Worm (Caenorhabditis elegans): ENCODE measurements around the gene acc-4.
A peak's percentile ranks its signal among the peaks of the same experiment; 100 is the strongest.

Gene acc-4

ce11 chrIII:13518437-13518836 lies 34.5 kb upstream of the acc-4 start:
- TF ChIP-seq F49E8.2 (tag; optimal IDR thresholded peaks at IDR 0.05; ENCODE audit: borderline replicate concordance) (no peak), egl-27 (tag; optimal IDR thresholded peaks at IDR 0.05) (no peak), hmg-1.1 (GFP tag; IDR thresholded peaks at IDR 0.05) (no peak), rbr-2 (tag; optimal IDR thresholded peaks at IDR 0.05) (no peak), D1046.2 (GFP tag; IDR thresholded peaks at IDR 0.05) (no peak), set-16 (GFP tag; IDR thresholded peaks at IDR 0.05) (peak; percentile 80), nhr-77 (tag; optimal IDR thresholded peaks at IDR 0.05) (no peak)

- no peak for TF ChIP-seq ceh-32 (tag; optimal IDR thresholded peaks at IDR 0.05; ENCODE audit: poor library complexity)
- TF ChIP-seq Y5F2A.4 (GFP tag; optimal IDR thresholded peaks at IDR 0.05): no peak
- no peak for TF ChIP-seq attf-4 (tag; optimal IDR thresholded peaks at IDR 0.05)
- TF ChIP-seq Y48G9A.11 (GFP tag; IDR thresholded peaks at IDR 0.05): 0 out of 2 replicates have a peak, but pooled peaks have one; percentile 45
- no peak for TF ChIP-seq unc-130 (GFP tag; optimal IDR thresholded peaks at IDR 0.05)
- TF ChIP-seq ceh-20 (GFP tag; IDR thresholded peaks at IDR 0.05): no peak
- no peak for TF ChIP-seq lin-15B (tag; optimal IDR thresholded peaks at IDR 0.05)
- no peak for TF ChIP-seq nhr-25 (tag; optimal IDR thresholded peaks at IDR 0.05; ENCODE audit: borderline replicate concordance, insufficient read depth)
- TF ChIP-seq dve-1 (tag; optimal IDR thresholded peaks at IDR 0.05; ENCODE audit: insufficient read depth): no peak
- TF ChIP-seq zfp-3 (GFP tag; conservative IDR thresholded peaks at IDR 0.05): 0 out of 2 replicates have a peak, but pooled peaks have one; percentile 34
Observed at ce11 chrIII:13514470-13514869, 30.5 kb upstream of the acc-4 start, which contains the start of gene mlh-1. mlh-1 (minus strand) TSS chrIII:13514570.

ce11 chrIII:13510753-13511152 lies 26.8 kb upstream of the acc-4 start:
- TF ChIP-seq tra-1 (GFP tag; IDR thresholded peaks at IDR 0.05) (no peak), aha-1 (tag) (peak; percentile 94)

- TF ChIP-seq F44E2.7 (GFP tag; IDR thresholded peaks at IDR 0.05): no peak
Observed at ce11 chrIII:13505718-13506117, 21.8 kb upstream of the acc-4 start, which contains the start of gene T28A8.3. T28A8.3 (plus strand) TSS chrIII:13506018.

ce11 chrIII:13503379-13503778 lies 19.5 kb upstream of the acc-4 start, which contains the start of gene T28A8.4:
T28A8.4 (plus strand) TSS chrIII:13503679.
- no peak for TF ChIP-seq mdl-1 (tag; optimal IDR thresholded peaks at IDR 0.05)
- no peak for TF ChIP-seq lim-7 (GFP tag; IDR thresholded peaks at IDR 0.05)
- TF ChIP-seq nhr-76 (tag; optimal IDR thresholded peaks at IDR 0.05): no peak
- TF ChIP-seq madf-9 (GFP tag; conservative IDR thresholded peaks at IDR 0.05): no peak
- no peak for TF ChIP-seq nhr-41 (GFP tag; IDR thresholded peaks at IDR 0.05)
- TF ChIP-seq attf-4 (tag; optimal IDR thresholded peaks at IDR 0.05): no peak
- TF ChIP-seq ces-1 (GFP tag; optimal IDR thresholded peaks at IDR 0.05): no peak
- no peak for TF ChIP-seq dve-1 (tag; optimal IDR thresholded peaks at IDR 0.05; ENCODE audit: insufficient read depth)
- no peak for TF ChIP-seq nhr-28 (tag; optimal IDR thresholded peaks at IDR 0.05)
- no peak for TF ChIP-seq zip-11 (GFP tag; IDR thresholded peaks at IDR 0.05)
- no peak for TF ChIP-seq duxl-1 (tag; optimal IDR thresholded peaks at IDR 0.05; ENCODE audit: poor library complexity)
- no peak for TF ChIP-seq lin-13 (GFP tag; optimal IDR thresholded peaks at IDR 0.05)
- no peak for TF ChIP-seq nhr-10 (tag; optimal IDR thresholded peaks at IDR 0.05)
- no peak for TF ChIP-seq ctbp-1 (GFP tag; IDR thresholded peaks at IDR 0.05)
- no peak for TF ChIP-seq gei-8 (GFP tag; optimal IDR thresholded peaks at IDR 0.05)
- TF ChIP-seq daf-19 (GFP tag; conservative IDR thresholded peaks at IDR 0.05): no peak
